Fruit fly (Drosophila melanogaster) whole organism, prepupa: ENCODE data around the gene CG34175.

ENCODE experiments used
- CG10631 ChIP-seq: fragments of 200-800 bp; sonication (Bioruptor generic); optimal IDR thresholded peaks from 2 replicates; lab custom pipeline; 2016; ENCODE audit warnings: missing biosample characterization, missing genetic modification characterization
- CG10669 ChIP-seq: fragments of 200-800 bp; sonication (Bioruptor generic); optimal IDR thresholded peaks from 3 replicates; lab custom pipeline; 2018; ENCODE audit warnings: missing biosample characterization, mild to moderate bottlenecking, missing genetic modification characterization, moderate library complexity
- CG11762 ChIP-seq: fragments of 200-800 bp; sonication (Bioruptor generic); optimal IDR thresholded peaks from 3 replicates; lab custom pipeline; 2016; ENCODE audit warnings: missing biosample characterization, missing genetic modification characterization; ENCODE audit not compliant: insufficient read depth
- CG11902 ChIP-seq: fragments of 200-800 bp; sonication (Bioruptor generic); optimal IDR thresholded peaks from 3 replicates; lab custom pipeline; 2016; ENCODE audit warnings: missing biosample characterization, missing genetic modification characterization
- CG15336 ChIP-seq: fragments of 200-800 bp; sonication (Bioruptor generic); IDR thresholded peaks from 2 replicates; pipeline ENCODE4 v1.3.6; 2022; ENCODE audit warnings: missing biosample characterization, missing genetic modification characterization
- CG1621 ChIP-seq: fragments of 200-800 bp; sonication (Bioruptor generic); optimal IDR thresholded peaks from 3 replicates; lab custom pipeline; 2018; ENCODE audit warnings: missing biosample characterization, mild to moderate bottlenecking, missing genetic modification characterization
- CG16779 ChIP-seq: fragments of 200-800 bp; sonication (Bioruptor generic); optimal IDR thresholded peaks from 3 replicates; lab custom pipeline; 2017; ENCODE audit warnings: missing biosample characterization, mild to moderate bottlenecking, missing genetic modification characterization
- CG31627 ChIP-seq: fragments of 200-800 bp; sonication (Bioruptor generic); optimal IDR thresholded peaks from 3 replicates; lab custom pipeline; 2016; ENCODE audit warnings: missing biosample characterization, missing genetic modification characterization
- CG32006 ChIP-seq: fragments of 200-800 bp; sonication (Bioruptor generic); optimal IDR thresholded peaks from 3 replicates; lab custom pipeline; 2017; ENCODE audit warnings: missing biosample characterization, mild to moderate bottlenecking, missing genetic modification characterization
- CG34406 ChIP-seq: fragments of 200-800 bp; sonication (Bioruptor generic); optimal IDR thresholded peaks from 3 replicates; lab custom pipeline; 2016; ENCODE audit warnings: missing biosample characterization, missing genetic modification characterization
- CG4318 ChIP-seq: fragments of 200-800 bp; sonication (Bioruptor generic); optimal IDR thresholded peaks from 3 replicates; lab custom pipeline; 2017; ENCODE audit warnings: missing biosample characterization, mild to moderate bottlenecking, missing genetic modification characterization
- CG6163 ChIP-seq: fragments of 200-800 bp; sonication (Bioruptor generic); IDR thresholded peaks from 3 replicates; pipeline ENCODE4 v1.3.6; 2022; ENCODE audit warnings: missing biosample characterization, missing genetic modification characterization
- CG6276 ChIP-seq: fragments of 200-800 bp; sonication (Bioruptor generic); optimal IDR thresholded peaks from 2 replicates; lab custom pipeline; 2017; ENCODE audit warnings: missing biosample characterization, mild to moderate bottlenecking, missing genetic modification characterization
- CG6792 ChIP-seq: fragments of 200-800 bp; sonication (Bioruptor generic); optimal IDR thresholded peaks from 3 replicates; lab custom pipeline; 2016; ENCODE audit warnings: missing biosample characterization, missing genetic modification characterization
- CG6808 ChIP-seq: fragments of 200-800 bp; sonication (Bioruptor generic); optimal IDR thresholded peaks from 3 replicates; lab custom pipeline; 2017; ENCODE audit warnings: missing biosample characterization, missing genetic modification characterization, mild to moderate bottlenecking, moderate library complexity, missing genetic modification reagents
- CG6854 ChIP-seq: fragments of 200-800 bp; sonication (Bioruptor generic); optimal IDR thresholded peaks from 2 replicates; lab custom pipeline; 2017; ENCODE audit warnings: missing biosample characterization, mild to moderate bottlenecking, missing genetic modification characterization
- CG7368 ChIP-seq: fragments of 200-800 bp; sonication (Bioruptor generic); optimal IDR thresholded peaks from 3 replicates; lab custom pipeline; 2016; ENCODE audit warnings: missing biosample characterization, missing genetic modification characterization
- CG8119 ChIP-seq: fragments of 200-800 bp; sonication (Bioruptor generic); IDR thresholded peaks from 3 replicates; pipeline ENCODE4 v1.3.6; 2022; ENCODE audit warnings: missing biosample characterization, missing genetic modification characterization
- CG8319 ChIP-seq: fragments of 200-800 bp; sonication (Bioruptor generic); optimal IDR thresholded peaks from 3 replicates; lab custom pipeline; 2016; ENCODE audit warnings: missing biosample characterization, missing genetic modification characterization
- CG8632 ChIP-seq: fragments of 200-800 bp; sonication (Bioruptor generic); optimal IDR thresholded peaks from 3 replicates; lab custom pipeline; 2016; ENCODE audit warnings: missing biosample characterization, missing genetic modification characterization
- CG9139 ChIP-seq: fragments of 200-800 bp; sonication (Bioruptor generic); optimal IDR thresholded peaks from 3 replicates; lab custom pipeline; 2017; ENCODE audit warnings: missing biosample characterization, mild to moderate bottlenecking, missing genetic modification characterization
- Eip75B ChIP-seq: fragments of 200-800 bp; sonication (Bioruptor generic); optimal IDR thresholded peaks from 3 replicates; lab custom pipeline; 2016; ENCODE audit warnings: missing biosample characterization, missing genetic modification characterization
- Eip93F ChIP-seq: fragments of 200-800 bp; sonication (Bioruptor generic); optimal IDR thresholded peaks from 2 replicates; lab custom pipeline; 2016; ENCODE audit warnings: missing biosample characterization, mild to moderate bottlenecking, missing genetic modification characterization
- Ets96B ChIP-seq: fragments of 200-800 bp; optimal IDR thresholded peaks from 2 replicates; lab custom pipeline; 2019; ENCODE audit warnings: missing biosample characterization, mild to moderate bottlenecking, missing genetic modification characterization, moderate library complexity
- Gug ChIP-seq: fragments of 200-800 bp; sonication (Bioruptor generic); IDR thresholded peaks from 2 replicates; pipeline ENCODE4 v1.3.6; 2022; ENCODE audit warnings: missing biosample characterization, missing genetic modification characterization
- Hr38 ChIP-seq: sonication (Bioruptor generic); optimal IDR thresholded peaks from 2 replicates; lab custom pipeline; 2016; ENCODE audit warnings: missing biosample characterization, missing genetic modification characterization
- Hr4 ChIP-seq: fragments of 200-800 bp; sonication (Bioruptor generic); optimal IDR thresholded peaks from 3 replicates; lab custom pipeline; 2016; ENCODE audit warnings: missing biosample characterization, missing genetic modification characterization
- Lpt ChIP-seq: fragments of 200-800 bp; sonication (Bioruptor generic); optimal IDR thresholded peaks from 3 replicates; lab custom pipeline; 2016; ENCODE audit warnings: missing biosample characterization, missing genetic modification characterization
- Met ChIP-seq: fragments of 200-800 bp; sonication (Bioruptor generic); optimal IDR thresholded peaks from 3 replicates; lab custom pipeline; 2016; ENCODE audit warnings: missing biosample characterization, missing genetic modification characterization
- Sox102F ChIP-seq: fragments of 200-800 bp; sonication (Bioruptor generic); optimal IDR thresholded peaks from 2 replicates; lab custom pipeline; 2016; ENCODE audit warnings: missing biosample characterization, mild to moderate bottlenecking, missing genetic modification characterization
- Sox14 ChIP-seq: fragments of 200-800 bp; sonication (Bioruptor generic); optimal IDR thresholded peaks from 3 replicates; lab custom pipeline; 2016; ENCODE audit warnings: missing biosample characterization, missing genetic modification characterization
- Sox15 ChIP-seq: fragments of 200-800 bp; sonication (Bioruptor generic); optimal IDR thresholded peaks from 3 replicates; lab custom pipeline; 2016; ENCODE audit warnings: missing biosample characterization, missing genetic modification characterization
- achi ChIP-seq: fragments of 200-800 bp; sonication (Bioruptor generic); optimal IDR thresholded peaks from 3 replicates; lab custom pipeline; 2016; ENCODE audit warnings: missing biosample characterization, missing genetic modification characterization
- acj6 ChIP-seq: fragments of 200-800 bp; sonication (Bioruptor generic); optimal IDR thresholded peaks from 3 replicates; lab custom pipeline; 2016; ENCODE audit warnings: missing biosample characterization, missing genetic modification characterization
- cyc ChIP-seq: fragments of 200-800 bp; sonication (Bioruptor generic); optimal IDR thresholded peaks from 3 replicates; lab custom pipeline; 2016; ENCODE audit warnings: missing biosample characterization, missing genetic modification characterization
- dac ChIP-seq: fragments of 200-800 bp; sonication (Bioruptor generic); optimal IDR thresholded peaks from 2 replicates; lab custom pipeline; 2017; ENCODE audit warnings: missing biosample characterization, mild to moderate bottlenecking, missing genetic modification characterization
- esn ChIP-seq: fragments of 200-800 bp; sonication (Bioruptor generic); optimal IDR thresholded peaks from 2 replicates; lab custom pipeline; 2016; ENCODE audit warnings: missing biosample characterization, mild to moderate bottlenecking, missing genetic modification characterization, moderate library complexity
- fd59A ChIP-seq: fragments of 200-800 bp; sonication (Bioruptor generic); optimal IDR thresholded peaks from 2 replicates; lab custom pipeline; 2017; ENCODE audit warnings: missing biosample characterization, mild to moderate bottlenecking, missing genetic modification characterization, missing genetic modification reagents
- fd85E ChIP-seq: fragments of 200-800 bp; sonication (Bioruptor generic); optimal IDR thresholded peaks from 3 replicates; lab custom pipeline; 2016; ENCODE audit warnings: missing biosample characterization, missing genetic modification characterization
- fkh ChIP-seq: fragments of 200-800 bp; sonication (Bioruptor generic); optimal IDR thresholded peaks from 3 replicates; lab custom pipeline; 2017; ENCODE audit warnings: missing biosample characterization, mild to moderate bottlenecking, missing genetic modification characterization, moderate library complexity
- lz ChIP-seq: fragments of 200-800 bp; sonication (Bioruptor generic); optimal IDR thresholded peaks from 3 replicates; lab custom pipeline; 2016; ENCODE audit warnings: missing biosample characterization, missing genetic modification characterization
- net ChIP-seq: fragments of 200-800 bp; sonication (Bioruptor generic); optimal IDR thresholded peaks from 3 replicates; lab custom pipeline; 2016; ENCODE audit warnings: missing biosample characterization, missing genetic modification characterization
- pdm3 ChIP-seq: fragments of 200-800 bp; sonication (Bioruptor generic); optimal IDR thresholded peaks from 3 replicates; lab custom pipeline; 2016; ENCODE audit warnings: missing biosample characterization, missing genetic modification characterization
- spab ChIP-seq: fragments of 200-800 bp; sonication (Bioruptor generic); optimal IDR thresholded peaks from 2 replicates; lab custom pipeline; 2017; ENCODE audit warnings: missing biosample characterization, mild to moderate bottlenecking, missing genetic modification characterization, missing genetic modification reagents
- ss ChIP-seq, 2 experiments: fragments of 200-800 bp; sonication (Bioruptor generic); optimal IDR thresholded peaks; 2 replicates in 1 of 2; 3 replicates in 1 of 2; lab custom pipeline; 2017 to 2018; ENCODE audit warnings: mild to moderate bottlenecking in 2 of 2, missing biosample characterization in 2 of 2, missing genetic modification characterization in 2 of 2, moderate library complexity in 1 of 2
- topi ChIP-seq: fragments of 200-800 bp; sonication (Bioruptor generic); optimal IDR thresholded peaks from 3 replicates; lab custom pipeline; 2016; ENCODE audit warnings: missing biosample characterization, missing genetic modification characterization
- vri ChIP-seq: fragments of 200-800 bp; sonication (Bioruptor generic); optimal IDR thresholded peaks from 3 replicates; lab custom pipeline; 2016; ENCODE audit warnings: missing biosample characterization, mild to moderate bottlenecking, missing genetic modification characterization

The CG34175 gene

DNA sequence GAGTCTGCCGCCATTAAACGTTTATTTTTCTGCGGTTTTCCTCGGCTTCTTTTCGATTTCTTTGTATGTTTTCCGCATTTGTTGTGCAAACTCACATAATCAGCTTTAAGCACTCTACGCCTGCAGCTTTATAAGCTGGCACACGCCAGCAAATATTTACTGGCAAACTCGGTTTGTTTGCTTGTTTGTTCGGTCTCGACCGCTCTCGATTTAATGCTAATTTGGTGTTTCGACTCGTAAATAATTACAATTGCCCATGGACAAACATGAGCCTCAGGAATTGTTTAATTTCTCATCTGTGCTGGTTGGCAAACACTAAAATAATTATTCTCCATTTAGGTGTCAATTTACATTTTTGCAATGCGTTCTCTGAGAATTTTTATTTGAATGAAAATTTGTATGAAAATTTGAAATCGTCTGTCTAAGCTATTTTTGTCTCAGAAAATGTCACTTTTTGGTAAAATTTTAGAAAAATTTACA, at the start of gene CG34175:
CG34175 (plus strand) TSS at position 430 of the 480 bp plus-strand sequence.
- TF ChIP-seq fd59A (GFP tag; lab: Kevin White, UChicago), result no peak
- TF ChIP-seq Ets96B (tag; lab: Kevin White, UChicago), result no peak
- no peak for TF ChIP-seq CG6854 (GFP tag; lab: Kevin White, UChicago)
- no peak for TF ChIP-seq Gug (GFP tag; lab: Robert Waterston, UW)
- TF ChIP-seq acj6 (GFP tag; lab: Kevin White, UChicago), result no peak
- TF ChIP-seq CG10631 (GFP tag; lab: Kevin White, UChicago), result no peak
- no peak for TF ChIP-seq CG8319 (GFP tag; lab: Kevin White, UChicago)
- no peak for TF ChIP-seq Eip75B
- no peak for TF ChIP-seq ss (GFP tag; optimal IDR thresholded peaks at IDR 0.05; lab: Kevin White, UChicago)
- TF ChIP-seq Met, result no peak

- TF ChIP-seq CG10669, result peak; percentile 94
- peak; percentile 90 for TF ChIP-seq topi
- TF ChIP-seq CG15336 (GFP tag; lab: Robert Waterston, UW), result peak; percentile 93
- TF ChIP-seq CG11902 (GFP tag; lab: Kevin White, UChicago), result peak; percentile 91
- peak; percentile 90 for TF ChIP-seq dac
- peak; percentile 93 for TF ChIP-seq CG8319 (GFP tag; lab: Kevin White, UChicago)
- TF ChIP-seq Sox102F, result peak; percentile 95
- TF ChIP-seq ss (GFP tag; optimal IDR thresholded peaks at IDR 0.05; lab: Kevin White, UChicago), result peak; percentile 83 to 91
- TF ChIP-seq esn, result peak; percentile 95
- TF ChIP-seq pdm3 (GFP tag; lab: Kevin White, UChicago), result peak; percentile 97
- peak; percentile 93 for TF ChIP-seq CG11762 (GFP tag; lab: Kevin White, UChicago)
- TF ChIP-seq CG6276 (GFP tag; lab: Kevin White, UChicago), result peak; percentile 86
- TF ChIP-seq Lpt, result peak; percentile 93
- TF ChIP-seq vri (GFP tag; lab: Kevin White, UChicago), result peak; percentile 89
- peak; percentile 91 for TF ChIP-seq lz
- peak; percentile 98 for TF ChIP-seq CG6163 (GFP tag; lab: Robert Waterston, UW)
- peak; percentile 93 for TF ChIP-seq CG34406 (GFP tag; lab: Kevin White, UChicago)
- peak; percentile 93 for TF ChIP-seq CG1621 (tag; lab: Kevin White, UChicago)
- peak; percentile 89 for TF ChIP-seq CG31627 (GFP tag; lab: Kevin White, UChicago)
- peak; percentile 92 for TF ChIP-seq CG32006
- peak; percentile 92 for TF ChIP-seq CG8632 (GFP tag; lab: Kevin White, UChicago)
- peak; percentile 94 for TF ChIP-seq Hr4 (GFP tag; lab: Kevin White, UChicago)
- peak; percentile 95 for TF ChIP-seq achi (GFP tag; lab: Kevin White, UChicago)
- TF ChIP-seq CG7368 (GFP tag; lab: Kevin White, UChicago), result peak; percentile 89
- peak; percentile 91 for TF ChIP-seq spab (GFP tag; lab: Kevin White, UChicago)
- TF ChIP-seq net, result peak; percentile 92
- peak; percentile 72 for TF ChIP-seq CG16779 (tag; lab: Kevin White, UChicago)
- TF ChIP-seq Eip93F (GFP tag; lab: Kevin White, UChicago), result no peak
- peak; percentile 76 for TF ChIP-seq fd85E (GFP tag; lab: Kevin White, UChicago)
- peak; percentile 96 for TF ChIP-seq CG8119 (GFP tag; lab: Robert Waterston, UW)
- peak; percentile 86 for TF ChIP-seq CG9139 (GFP tag; lab: Kevin White, UChicago)
- peak; percentile 89 for TF ChIP-seq fd59A (GFP tag; lab: Kevin White, UChicago)
- peak; percentile 95 for TF ChIP-seq CG6792 (GFP tag; lab: Kevin White, UChicago)
- peak; percentile 85 for TF ChIP-seq CG4318 (GFP tag; lab: Kevin White, UChicago)
- peak; percentile 96 for TF ChIP-seq Sox14 (GFP tag; lab: Kevin White, UChicago)
- peak; percentile 92 for TF ChIP-seq Eip75B
- TF ChIP-seq Hr38, result peak; percentile 46
- TF ChIP-seq CG6808 (GFP tag; lab: Kevin White, UChicago), result peak; percentile 88
- peak; percentile 97 for TF ChIP-seq Gug (GFP tag; lab: Robert Waterston, UW)
- peak; percentile 92 for TF ChIP-seq acj6 (GFP tag; lab: Kevin White, UChicago)
- TF ChIP-seq cyc (GFP tag; lab: Kevin White, UChicago), result peak; percentile 80
- peak; percentile 87 for TF ChIP-seq Sox15
- TF ChIP-seq fkh (GFP tag; lab: Kevin White, UChicago), result peak; percentile 37
- peak; percentile 94 for TF ChIP-seq CG10631 (GFP tag; lab: Kevin White, UChicago)
- peak; percentile 77 for TF ChIP-seq CG6854 (GFP tag; lab: Kevin White, UChicago)
Measured at dm6 chr2L:3348146-3348747, 49.6 kb upstream of the CG34175 start.
